Fruit fly (Drosophila melanogaster) whole organism, pupa: ENCODE measurements around the gene CG17672.

Source experiments
- CG10348 ChIP-seq: fragments of 200-800 bp; sonication (Bioruptor generic); IDR thresholded peaks from 2 replicates; pipeline ENCODE4 v1.3.6; 2022; ENCODE audit warnings: missing biosample characterization, missing genetic modification characterization
- CG12605 ChIP-seq: fragments of 200-800 bp; sonication (Bioruptor generic); IDR thresholded peaks from 2 replicates; pipeline ENCODE4 v1.3.6; 2022; ENCODE audit warnings: missing biosample characterization, missing genetic modification characterization
- CG13204 ChIP-seq: fragments of 200-800 bp; sonication (Bioruptor generic); optimal IDR thresholded peaks from 2 replicates; lab custom pipeline; 2018; ENCODE audit warnings: missing biosample characterization, mild to moderate bottlenecking, missing genetic modification characterization, moderate library complexity
- CG14655 ChIP-seq: fragments of 200-800 bp; sonication (Bioruptor generic); optimal IDR thresholded peaks from 3 replicates; lab custom pipeline; 2017; ENCODE audit warnings: mild to moderate bottlenecking, missing biosample characterization, missing genetic modification reagents, missing genetic modification characterization
- CG15710 ChIP-seq: fragments of 200-800 bp; sonication (Bioruptor generic); optimal IDR thresholded peaks from 2 replicates; lab custom pipeline; 2018; ENCODE audit warnings: missing biosample characterization, mild to moderate bottlenecking, missing genetic modification characterization, moderate library complexity
- CG17806 ChIP-seq: fragments of 200-800 bp; sonication (Bioruptor generic); optimal IDR thresholded peaks from 2 replicates; lab custom pipeline; 2018; ENCODE audit warnings: missing biosample characterization, mild to moderate bottlenecking, missing genetic modification characterization, moderate library complexity
- CG32121 ChIP-seq: fragments of 200-800 bp; sonication (Bioruptor generic); IDR thresholded peaks from 2 replicates; pipeline ENCODE4 v1.3.6; 2022; ENCODE audit warnings: missing biosample characterization, missing genetic modification characterization
- CG34367 ChIP-seq: fragments of 200-800 bp; sonication (Bioruptor generic); optimal IDR thresholded peaks from 2 replicates; lab custom pipeline; 2018; ENCODE audit warnings: missing biosample characterization, mild to moderate bottlenecking, missing genetic modification characterization
- CG4496 ChIP-seq: fragments of 200-800 bp; sonication (Bioruptor generic); IDR thresholded peaks from 3 replicates; pipeline ENCODE4 v1.3.6; 2022; ENCODE audit warnings: missing biosample characterization, missing genetic modification characterization
- CG8159 ChIP-seq: fragments of 200-800 bp; sonication (Bioruptor generic); optimal IDR thresholded peaks from 3 replicates; lab custom pipeline; 2018; ENCODE audit warnings: missing biosample characterization, mild to moderate bottlenecking, missing genetic modification characterization, moderate library complexity
- CG8301 ChIP-seq: fragments of 200-800 bp; sonication (Bioruptor generic); optimal IDR thresholded peaks from 2 replicates; lab custom pipeline; 2018; ENCODE audit warnings: missing biosample characterization, mild to moderate bottlenecking, missing genetic modification characterization
- CG9948 ChIP-seq: fragments of 200-800 bp; sonication (Bioruptor generic); optimal IDR thresholded peaks from 2 replicates; lab custom pipeline; 2018; ENCODE audit warnings: missing biosample characterization, mild to moderate bottlenecking, missing genetic modification characterization, moderate library complexity
- D1 ChIP-seq: fragments of 200-800 bp; sonication (Bioruptor generic); optimal IDR thresholded peaks from 2 replicates; lab custom pipeline; 2018; ENCODE audit warnings: missing biosample characterization, mild to moderate bottlenecking, missing genetic modification characterization, moderate library complexity
- EcR ChIP-seq: fragments of 200-800 bp; sonication (Bioruptor generic); optimal IDR thresholded peaks from 3 replicates; lab custom pipeline; 2019; ENCODE audit warnings: missing biosample characterization, missing genetic modification characterization, mild to moderate bottlenecking, moderate library complexity, missing genetic modification reagents
- Ets98B ChIP-seq: fragments of 200-800 bp; sonication (Bioruptor generic); IDR thresholded peaks from 2 replicates; pipeline ENCODE4 v1.3.6; 2022; ENCODE audit warnings: missing biosample characterization, missing genetic modification characterization
- Pif1A ChIP-seq: fragments of 200-800 bp; sonication (Bioruptor generic); optimal IDR thresholded peaks from 3 replicates; lab custom pipeline; 2016; ENCODE audit warnings: missing biosample characterization, missing genetic modification characterization
- Pif1B ChIP-seq: fragments of 200-800 bp; sonication (Bioruptor generic); optimal IDR thresholded peaks from 3 replicates; lab custom pipeline; 2016; ENCODE audit warnings: missing biosample characterization, missing genetic modification characterization
- Snoo ChIP-seq: fragments of 200-800 bp; sonication (Bioruptor generic); optimal IDR thresholded peaks from 3 replicates; lab custom pipeline; 2017; ENCODE audit warnings: missing biosample characterization, mild to moderate bottlenecking, missing genetic modification characterization, inconsistent platforms
- fd96Ca ChIP-seq: fragments of 200-800 bp; sonication (Bioruptor generic); IDR thresholded peaks from 3 replicates; pipeline ENCODE4 v1.3.6; 2022; ENCODE audit warnings: missing biosample characterization, missing genetic modification characterization
- gl ChIP-seq: fragments of 200-800 bp; sonication (Bioruptor generic); optimal IDR thresholded peaks from 2 replicates; lab custom pipeline; 2018; ENCODE audit warnings: missing biosample characterization, mild to moderate bottlenecking, missing genetic modification characterization
- rn ChIP-seq: fragments of 200-800 bp; sonication (Bioruptor generic); IDR thresholded peaks from 2 replicates; pipeline ENCODE4 v1.3.6; 2022; ENCODE audit warnings: missing biosample characterization, missing genetic modification characterization

The CG17672 gene

dm6 chr3L:13022160-13022853 is 6.5 kb upstream of the CG17672 start, which contains the start of gene Adk2:
TSS of gene Adk2 (minus strand) at chr3L:13022688.
- TF ChIP-seq gl (no peak), CG12605 (GFP tag; lab: Robert Waterston, UW) (peak; percentile 37; the same call in 1 of the 2 replicates), Snoo (peak; percentile 1), Ets98B (peak; percentile 43), fd96Ca (peak; percentile 55; the same call in 2 of the 3 replicates), CG32121 (GFP tag; lab: Robert Waterston, UW) (peak; percentile 65; the same call in 1 of the 2 replicates), CG17806 (tag; lab: Kevin White, UChicago) (no peak), CG4496 (GFP tag; lab: Robert Waterston, UW) (0 out of 3 replicates have a peak, but pooled peaks have one; percentile 43)

DNA sequence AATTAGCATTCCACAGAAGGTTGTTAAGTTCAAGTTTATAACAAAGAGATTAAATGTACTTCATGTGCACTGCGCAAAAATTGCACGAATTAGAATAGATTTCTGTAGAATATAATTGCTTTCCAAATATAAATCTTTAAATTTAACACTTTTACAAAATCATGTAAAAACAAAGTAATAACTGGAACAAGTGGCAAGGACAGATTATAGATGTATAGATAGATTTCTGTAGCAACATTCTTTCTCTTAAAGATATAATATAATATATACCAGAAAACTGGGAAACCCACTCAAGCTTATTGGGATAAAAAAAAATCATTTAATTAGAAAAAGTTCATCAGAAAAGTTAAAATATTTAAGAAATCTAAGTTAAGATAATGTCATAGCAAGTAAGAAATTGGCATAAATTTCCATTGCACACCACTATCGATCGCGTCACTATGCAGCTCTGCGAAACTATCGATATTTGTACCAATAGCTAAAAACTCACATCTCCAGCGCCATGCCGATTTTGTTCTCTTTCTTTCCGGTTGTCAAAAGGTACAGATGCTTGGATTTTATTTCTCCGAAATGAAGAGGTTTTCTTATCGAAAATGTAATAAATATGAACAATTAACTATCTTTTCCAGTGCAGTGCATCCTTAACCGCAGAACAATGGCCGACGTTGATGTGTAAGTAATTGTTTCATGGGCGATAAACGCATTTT is 5.8 kb upstream of the CG17672 start, which contains the start of gene RpS12:
RpS12 (plus strand) TSS at position 499 of the 707 bp plus-strand sequence.
- TF ChIP-seq rn (GFP tag; lab: Robert Waterston, UW) (peak; percentile 25; the same call in 1 of the 2 replicates), CG10348 (no peak), EcR (GFP tag; lab: Kevin White, UChicago) (no peak), CG14655 (GFP tag; lab: Kevin White, UChicago) (peak; percentile 45), CG32121 (GFP tag; lab: Robert Waterston, UW) (peak; percentile 15), D1 (tag; lab: Kevin White, UChicago) (no peak), gl (peak; percentile 41), Pif1A (GFP tag; lab: Kevin White, UChicago) (peak; percentile 41), CG8159 (tag; lab: Kevin White, UChicago) (peak; percentile 22), CG17806 (tag; lab: Kevin White, UChicago) (peak; percentile 35), CG13204 (GFP tag; lab: Kevin White, UChicago) (peak; percentile 18), CG4496 (GFP tag; lab: Robert Waterston, UW) (peak; percentile 82), Ets98B (peak; percentile 16; the same call in 1 of the 2 replicates), CG9948 (peak; percentile 27), CG12605 (GFP tag; lab: Robert Waterston, UW) (peak; percentile 73), CG8301 (tag; lab: Kevin White, UChicago) (no peak), CG34367 (tag; lab: Kevin White, UChicago) (peak; percentile 60), Pif1B (GFP tag; lab: Kevin White, UChicago) (peak; percentile 27), Snoo (peak; percentile 79), fd96Ca (no peak; the same call in 2 of the 3 replicates), CG15710 (tag; lab: Kevin White, UChicago) (peak; percentile 37)

DNA sequence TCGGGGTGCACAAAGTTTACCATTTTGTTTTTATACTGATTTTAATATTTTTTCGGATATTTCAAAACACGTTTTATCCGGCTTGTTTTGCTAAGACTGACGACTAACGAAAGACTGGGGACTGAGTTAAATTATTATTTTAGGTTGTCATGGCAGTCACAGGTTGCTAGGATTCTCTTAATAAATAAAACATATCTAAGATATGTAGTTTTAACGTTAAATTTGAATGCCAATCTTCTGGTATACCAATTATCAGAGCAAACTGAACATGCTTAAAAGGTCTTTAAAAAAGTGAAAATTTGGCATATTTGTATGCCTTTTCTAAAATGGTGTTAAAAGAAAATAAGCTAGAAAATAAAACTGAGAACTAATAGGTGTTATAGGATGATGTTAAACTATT is 2.4 kb upstream of the CG17672 start, which contains the start of gene Zmynd10:
Zmynd10 (minus strand) TSS at position 101 of the 400 bp plus-strand sequence.
- TF ChIP-seq Pif1A (GFP tag; lab: Kevin White, UChicago), result no peak

DNA sequence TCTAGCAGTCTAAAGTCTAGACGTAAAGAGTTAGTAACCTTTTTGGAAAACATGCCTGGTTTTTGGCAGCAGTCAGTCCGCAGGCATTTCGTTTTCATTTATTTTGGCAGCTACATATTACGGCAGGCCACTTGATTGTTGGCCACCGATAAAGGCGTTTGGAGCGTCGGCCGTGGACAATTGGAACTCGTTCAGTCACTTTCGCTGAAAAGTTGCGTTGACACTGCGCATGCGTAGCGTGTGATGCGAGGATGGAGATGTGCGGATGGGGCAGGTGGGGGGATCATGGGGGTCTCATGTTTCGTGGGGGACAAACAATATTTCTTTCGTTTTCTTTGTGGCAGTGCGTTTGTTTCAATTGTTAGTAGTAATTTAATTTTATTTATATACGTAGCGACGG is 1.9 kb upstream of the CG17672 start:
- no peak for TF ChIP-seq CG34367 (tag; lab: Kevin White, UChicago)

DNA sequence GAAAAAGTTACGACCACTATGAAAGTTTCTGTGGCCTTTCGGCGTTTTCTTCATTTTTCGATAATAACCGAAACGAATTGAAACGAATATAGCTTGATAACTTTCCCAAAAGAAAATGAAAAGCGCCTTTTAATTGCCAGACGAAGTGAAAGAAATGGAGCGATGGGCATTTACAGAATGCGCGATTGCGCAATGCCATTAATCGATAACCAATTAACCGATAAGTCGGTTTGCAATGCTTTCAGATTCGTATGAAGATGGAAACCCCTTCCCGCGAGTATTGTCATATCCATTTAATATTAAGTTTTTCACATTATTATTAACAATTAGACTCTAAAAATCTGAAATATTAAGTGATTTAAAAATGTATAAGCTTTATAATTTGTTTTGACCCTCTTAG is 1.4 kb upstream of the CG17672 start:
- no peak for TF ChIP-seq CG17806 (tag; lab: Kevin White, UChicago)
- no peak for TF ChIP-seq CG8301 (tag; lab: Kevin White, UChicago)
- no peak for TF ChIP-seq CG9948
- no peak for TF ChIP-seq CG32121 (GFP tag; lab: Robert Waterston, UW)
- TF ChIP-seq D1 (tag; lab: Kevin White, UChicago), result no peak
- TF ChIP-seq CG15710 (tag; lab: Kevin White, UChicago), result no peak
- no peak for TF ChIP-seq CG10348
- no peak for TF ChIP-seq Snoo
- TF ChIP-seq rn (GFP tag; lab: Robert Waterston, UW), result no peak
- no peak for TF ChIP-seq CG13204 (GFP tag; lab: Kevin White, UChicago)
- TF ChIP-seq Pif1B (GFP tag; lab: Kevin White, UChicago), result no peak
- no peak for TF ChIP-seq EcR (GFP tag; lab: Kevin White, UChicago)
- TF ChIP-seq CG12605 (GFP tag; lab: Robert Waterston, UW), result no peak
- TF ChIP-seq Pif1A (GFP tag; lab: Kevin White, UChicago), result no peak
- TF ChIP-seq fd96Ca, result no peak
- no peak for TF ChIP-seq CG14655 (GFP tag; lab: Kevin White, UChicago)
- TF ChIP-seq CG8159 (tag; lab: Kevin White, UChicago), result no peak
- no peak for TF ChIP-seq gl

- TF ChIP-seq CG9948, result no peak
- TF ChIP-seq Pif1B (GFP tag; lab: Kevin White, UChicago), result peak; percentile 11
- TF ChIP-seq CG15710 (tag; lab: Kevin White, UChicago), result peak; percentile 7
- TF ChIP-seq CG8159 (tag; lab: Kevin White, UChicago), result peak; percentile 28
- peak; percentile 35 for TF ChIP-seq Pif1A (GFP tag; lab: Kevin White, UChicago)
These were observed 1.4 kb downstream of the CG17672 start for dm6 chr3L:13030055-13030634.
